Worm (Caenorhabditis elegans) whole organism, L4 larva: ENCODE measurements around the gene C03H5.6.

Experiments used
- F49E8.2 ChIP-seq: sonication (generic microtip); optimal IDR thresholded peaks from 2 replicates; lab custom pipeline; 2016; ENCODE audit warnings: missing compliant biosample characterization, mild to moderate bottlenecking, missing genetic modification characterization, borderline replicate concordance
- arid-1 ChIP-seq: fragments of 200-800 bp; sonication (Bioruptor generic); conservative IDR thresholded peaks from 2 replicates; pipeline ENCODE4 v1.3.6; 2022; ENCODE audit warnings: missing genetic modification reagents, missing genetic modification characterization, missing compliant biosample characterization
- dmd-6 ChIP-seq: fragments of 200-800 bp; sonication (Bioruptor generic); IDR thresholded peaks from 2 replicates; pipeline ENCODE4 v1.3.6; 2022; ENCODE audit warnings: missing genetic modification reagents, missing genetic modification characterization, missing compliant biosample characterization
- dmd-9 ChIP-seq: fragments of 200-800 bp; sonication (Bioruptor generic); IDR thresholded peaks from 2 replicates; pipeline ENCODE4 v1.3.6; 2022; ENCODE audit warnings: missing genetic modification reagents, missing genetic modification characterization, missing compliant biosample characterization
- egl-43 ChIP-seq: fragments of 200-800 bp; sonication (Bioruptor generic); IDR thresholded peaks from 2 replicates; pipeline ENCODE4 v1.3.6; 2022; ENCODE audit warnings: missing genetic modification reagents, missing genetic modification characterization, missing compliant biosample characterization
- fos-1 ChIP-seq: fragments of 150-350 bp; optimal IDR thresholded peaks from 2 replicates; lab custom pipeline; 2014; ENCODE audit warnings: missing biosample characterization, missing genetic modification characterization
- lin-38 ChIP-seq: fragments of 200-800 bp; sonication (Bioruptor generic); IDR thresholded peaks from 2 replicates; pipeline ENCODE4 v1.3.6; 2022; ENCODE audit warnings: missing genetic modification reagents, missing genetic modification characterization, missing compliant biosample characterization
- nhr-41 ChIP-seq: fragments of 200-800 bp; sonication (Bioruptor generic); IDR thresholded peaks from 2 replicates; pipeline ENCODE4 v1.3.6; 2022; ENCODE audit warnings: missing genetic modification reagents, missing genetic modification characterization, missing compliant biosample characterization
- pqm-1 ChIP-seq: sonication (generic microtip); optimal IDR thresholded peaks from 2 replicates; lab custom pipeline; 2017; ENCODE audit warnings: missing biosample characterization, missing genetic modification characterization
- saeg-2 ChIP-seq: fragments of 200-800 bp; sonication (Bioruptor generic); IDR thresholded peaks from 2 replicates; pipeline ENCODE4 v1.3.6; 2022; ENCODE audit warnings: missing genetic modification reagents, missing genetic modification characterization, missing compliant biosample characterization
- snpc-1.2 ChIP-seq: fragments of 200-800 bp; sonication (Bioruptor generic); IDR thresholded peaks from 2 replicates; pipeline ENCODE4 v1.3.6; 2022; ENCODE audit warnings: missing genetic modification reagents, missing genetic modification characterization, missing compliant biosample characterization
- unc-39 ChIP-seq: sonication (generic microtip); optimal IDR thresholded peaks from 2 replicates; lab custom pipeline; 2017; ENCODE audit warnings: missing biosample characterization, missing genetic modification characterization

- TF ChIP-seq lin-38 (GFP tag; lab: Robert Waterston, UW) (no peak), saeg-2 (GFP tag; lab: Robert Waterston, UW) (no peak), dmd-9 (no peak), F49E8.2 (tag; lab: Kevin White, UChicago) (no peak), snpc-1.2 (GFP tag; lab: Robert Waterston, UW) (no peak), dmd-6 (GFP tag; lab: Robert Waterston, UW) (no peak), nhr-41 (GFP tag; lab: Robert Waterston, UW) (no peak), pqm-1 (tag; lab: Kevin White, UChicago) (no peak), fos-1 (tag; lab: Kevin White, UChicago) (no peak), egl-43 (GFP tag; lab: Robert Waterston, UW) (no peak), arid-1 (GFP tag; lab: Robert Waterston, UW) (no peak), unc-39 (no peak)
Measured at ce11 chrII:418782-419181, 19.6 kb upstream of the C03H5.6 start, which contains the start of gene C24H12.6.
